Worm (Caenorhabditis elegans): ENCODE results near the gene F10G2.4.

DNA sequence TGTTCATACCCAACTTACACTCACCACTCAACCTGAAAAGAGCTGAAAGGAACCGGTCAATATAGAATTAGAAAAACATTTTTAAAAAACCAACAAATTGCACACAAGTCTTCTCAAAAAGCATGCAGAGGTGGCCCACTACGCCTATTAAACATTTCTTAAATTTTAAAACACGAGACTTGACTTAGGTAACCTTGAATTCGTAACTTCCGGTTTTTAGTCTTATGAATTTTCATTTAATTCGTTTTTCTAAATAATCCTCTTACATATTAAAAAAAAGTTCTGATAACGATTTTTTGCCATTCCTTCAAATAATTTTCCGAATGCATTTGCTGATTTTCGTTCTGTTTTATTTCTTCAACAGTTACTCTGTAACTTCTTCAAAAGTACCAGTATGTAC, 1.1 kb downstream of the F10G2.4 start, which contains the start of gene clec-7:
- TF ChIP-seq nhr-2 (tag; optimal IDR thresholded peaks at IDR 0.05) (no peak), nhr-237 (tag; optimal IDR thresholded peaks at IDR 0.05) (no peak), elt-3 (tag; optimal IDR thresholded peaks at IDR 0.05) (no peak), lsy-2 (tag; optimal IDR thresholded peaks at IDR 0.05) (no peak), nhr-28 (tag; optimal IDR thresholded peaks at IDR 0.05) (no peak), elt-1 (tag; optimal IDR thresholded peaks at IDR 0.05; ENCODE audit: borderline replicate concordance, insufficient read depth) (no peak), ztf-11 (tag; optimal IDR thresholded peaks at IDR 0.05) (no peak), lin-13 (tag; optimal IDR thresholded peaks at IDR 0.05) (no peak), ceh-39 (tag; optimal IDR thresholded peaks at IDR 0.05) (no peak), mep-1 (tag; optimal IDR thresholded peaks at IDR 0.05) (no peak), sem-2 (GFP tag; optimal IDR thresholded peaks at IDR 0.05) (no peak)

Measured in whole organism, mixed stage, embryonic.